Fruit fly (Drosophila melanogaster) S2 (cell line): ENCODE results near the gene CG13847.

Experiments
- CG8478 ChIP-seq: fragments of >200 bp; optimal IDR thresholded peaks from 2 replicates; lab custom pipeline; 2018
- CTCF ChIP-seq, 2 experiments: fragments of >200 bp; optimal IDR thresholded peaks; 2 replicates each; lab custom pipeline; 2018

dm6 chr3R:22395409-22396178 is 40.4 kb downstream of the CG13847 start:
- TF ChIP-seq CTCF (optimal IDR thresholded peaks at IDR 0.05; lab: Kevin White, UChicago) (no peak), CG8478 (lab: Kevin White, UChicago) (no peak)
